Worm (Caenorhabditis elegans) whole organism, L2 larva: ENCODE data around the gene C05D11.8.

ENCODE experiments used
- C34F6.9 ChIP-seq: fragments of 150-350 bp; optimal IDR thresholded peaks from 2 replicates; lab custom pipeline; 2014; ENCODE audit warnings: missing biosample characterization, missing genetic modification characterization
- F13H6.1 ChIP-seq: sonication (generic microtip); optimal IDR thresholded peaks from 2 replicates; lab custom pipeline; 2016; ENCODE audit warnings: missing genetic modification characterization, missing compliant biosample characterization
- R02D3.7 ChIP-seq: fragments of 150-350 bp; optimal IDR thresholded peaks from 2 replicates; lab custom pipeline; 2014; ENCODE audit warnings: missing biosample characterization, missing genetic modification characterization
- Y55F3AM.14 ChIP-seq: fragments of 200-800 bp; sonication (Bioruptor generic); optimal IDR thresholded peaks from 2 replicates; lab custom pipeline; 2018; ENCODE audit warnings: mild to moderate bottlenecking, missing genetic modification characterization, missing compliant biosample characterization
- ZK546.5 ChIP-seq: sonication (generic microtip); optimal IDR thresholded peaks from 2 replicates; lab custom pipeline; 2017; ENCODE audit warnings: missing biosample characterization, missing genetic modification characterization
- alr-1 ChIP-seq: fragments of 150-350 bp; optimal IDR thresholded peaks from 2 replicates; lab custom pipeline; 2014; ENCODE audit warnings: missing biosample characterization, missing genetic modification characterization
- aly-2 ChIP-seq: fragments of 150-350 bp; optimal IDR thresholded peaks from 2 replicates; lab custom pipeline; 2014; ENCODE audit warnings: missing biosample characterization, missing genetic modification characterization
- ama-1 ChIP-seq: fragments of 150-350 bp; optimal IDR thresholded peaks from 2 replicates; lab custom pipeline; 2018; ENCODE audit warnings: inconsistent platforms
- blmp-1 ChIP-seq: sonication (generic microtip); optimal IDR thresholded peaks from 2 replicates; lab custom pipeline; 2017; ENCODE audit warnings: missing genetic modification characterization, mild to moderate bottlenecking, missing compliant biosample characterization, antibody characterized with exemption, moderate library complexity; ENCODE audit not compliant: insufficient read depth
- ceh-16 ChIP-seq: fragments of 150-350 bp; optimal IDR thresholded peaks from 2 replicates; lab custom pipeline; 2014; ENCODE audit warnings: missing biosample characterization, missing genetic modification characterization
- ceh-82 ChIP-seq: fragments of 150-350 bp; optimal IDR thresholded peaks from 2 replicates; lab custom pipeline; 2014; ENCODE audit warnings: missing biosample characterization, missing genetic modification characterization
- crh-2 ChIP-seq: sonication (generic microtip); optimal IDR thresholded peaks from 2 replicates; lab custom pipeline; 2017; ENCODE audit warnings: missing biosample characterization, missing genetic modification characterization
- dmd-4 ChIP-seq: sonication (generic microtip); optimal IDR thresholded peaks from 2 replicates; lab custom pipeline; 2017; ENCODE audit warnings: missing biosample characterization, missing genetic modification characterization
- egl-27 ChIP-seq: sonication (generic microtip); optimal IDR thresholded peaks from 3 replicates; lab custom pipeline; 2017; ENCODE audit warnings: missing biosample characterization, missing genetic modification reagents, missing genetic modification characterization
- elt-1 ChIP-seq: fragments of 150-350 bp; optimal IDR thresholded peaks from 2 replicates; lab custom pipeline; 2014; ENCODE audit warnings: missing biosample characterization, missing genetic modification characterization
- elt-3 ChIP-seq: sonication (generic microtip); optimal IDR thresholded peaks from 2 replicates; lab custom pipeline; 2017; ENCODE audit warnings: missing biosample characterization, missing genetic modification characterization
- fos-1 ChIP-seq: fragments of 150-350 bp; optimal IDR thresholded peaks from 2 replicates; lab custom pipeline; 2014; ENCODE audit warnings: missing biosample characterization, missing genetic modification characterization
- gmeb-1 ChIP-seq: fragments of 150-350 bp; optimal IDR thresholded peaks from 2 replicates; lab custom pipeline; 2014; ENCODE audit warnings: missing biosample characterization, missing genetic modification characterization
- lin-11 ChIP-seq: fragments of 150-350 bp; sonication (generic microtip); optimal IDR thresholded peaks from 2 replicates; lab custom pipeline; 2014; ENCODE audit warnings: missing biosample characterization, missing genetic modification characterization, inconsistent platforms, mixed read lengths
- lin-13 ChIP-seq: fragments of 150-350 bp; optimal IDR thresholded peaks from 2 replicates; lab custom pipeline; 2014; ENCODE audit warnings: missing biosample characterization, missing genetic modification reagents, missing genetic modification characterization
- lsy-2 ChIP-seq, 2 experiments: fragments of 150-350 bp in 1 of 2; sonication (generic microtip) in 1 of 2; optimal IDR thresholded peaks; 2 replicates each; lab custom pipeline; 2014 to 2017; ENCODE audit warnings: missing biosample characterization in 2 of 2, missing genetic modification characterization in 2 of 2
- mab-5 ChIP-seq: fragments of 150-350 bp; optimal IDR thresholded peaks from 2 replicates; lab custom pipeline; 2014; ENCODE audit warnings: missing biosample characterization, missing genetic modification characterization
- mbf-1 ChIP-seq: sonication (generic microtip); optimal IDR thresholded peaks from 2 replicates; lab custom pipeline; 2017; ENCODE audit warnings: missing biosample characterization, missing genetic modification characterization
- mdl-1 ChIP-seq, 2 experiments: fragments of 150-350 bp in 1 of 2; sonication (generic microtip) in 1 of 2; optimal IDR thresholded peaks; 2 replicates each; lab custom pipeline; 2017; ENCODE audit warnings: missing biosample characterization in 2 of 2, missing genetic modification characterization in 2 of 2
- nhr-10 ChIP-seq: sonication (generic microtip); optimal IDR thresholded peaks from 2 replicates; lab custom pipeline; 2017; ENCODE audit warnings: missing biosample characterization, missing genetic modification characterization
- nhr-11 ChIP-seq: fragments of 150-350 bp; optimal IDR thresholded peaks from 2 replicates; lab custom pipeline; 2014; ENCODE audit warnings: missing biosample characterization, missing genetic modification characterization
- nhr-12 ChIP-seq: fragments of 150-350 bp; optimal IDR thresholded peaks from 2 replicates; lab custom pipeline; 2014; ENCODE audit warnings: missing biosample characterization, missing genetic modification characterization
- nhr-129 ChIP-seq: fragments of 150-350 bp; optimal IDR thresholded peaks from 2 replicates; lab custom pipeline; 2014; ENCODE audit warnings: missing biosample characterization, missing genetic modification characterization
- nhr-21 ChIP-seq: fragments of 150-350 bp; optimal IDR thresholded peaks from 2 replicates; lab custom pipeline; 2014; ENCODE audit warnings: missing biosample characterization, missing genetic modification characterization
- nhr-23 ChIP-seq: fragments of 150-350 bp; optimal IDR thresholded peaks from 2 replicates; lab custom pipeline; 2014; ENCODE audit warnings: missing biosample characterization, missing genetic modification reagents, missing genetic modification characterization
- nhr-237 ChIP-seq: fragments of 150-350 bp; optimal IDR thresholded peaks from 2 replicates; lab custom pipeline; 2014; ENCODE audit warnings: missing biosample characterization, missing genetic modification characterization
- nhr-25 ChIP-seq: fragments of 150-350 bp; sonication (generic microtip); optimal IDR thresholded peaks from 3 replicates; lab custom pipeline; 2014; ENCODE audit warnings: missing biosample characterization, missing genetic modification characterization
- peb-1 ChIP-seq: fragments of 150-350 bp; optimal IDR thresholded peaks from 2 replicates; lab custom pipeline; 2014; ENCODE audit warnings: missing biosample characterization, missing genetic modification characterization
- skn-1 ChIP-seq: sonication (generic microtip); optimal IDR thresholded peaks from 2 replicates; lab custom pipeline; 2017; ENCODE audit warnings: missing biosample characterization, missing genetic modification characterization
- sma-3 ChIP-seq: sonication (generic microtip); optimal IDR thresholded peaks from 2 replicates; lab custom pipeline; 2016; ENCODE audit warnings: missing genetic modification reagents, missing genetic modification characterization, missing compliant biosample characterization
- sma-9 ChIP-seq, 2 experiments: fragments of 150-350 bp in 1 of 2; sonication (generic microtip) in 1 of 2; optimal IDR thresholded peaks; 2 replicates each; lab custom pipeline; 2014 to 2016; ENCODE audit warnings: missing genetic modification characterization in 2 of 2, mild to moderate bottlenecking in 1 of 2, missing biosample characterization in 1 of 2, missing compliant biosample characterization in 1 of 2, missing genetic modification reagents in 1 of 2, moderate library complexity in 1 of 2
- snpc-4 ChIP-seq: fragments of 150-350 bp; optimal IDR thresholded peaks from 2 replicates; lab custom pipeline; 2014; ENCODE audit warnings: missing biosample characterization, missing genetic modification characterization
- unc-39 ChIP-seq: fragments of 150-350 bp; optimal IDR thresholded peaks from 2 replicates; lab custom pipeline; 2014; ENCODE audit warnings: missing biosample characterization, missing genetic modification characterization
- unc-55 ChIP-seq: fragments of 150-350 bp; sonication (generic microtip); optimal IDR thresholded peaks from 3 replicates; lab custom pipeline; 2014; ENCODE audit warnings: missing biosample characterization, missing genetic modification reagents, missing genetic modification characterization
- unc-62 ChIP-seq: fragments of 150-350 bp; optimal IDR thresholded peaks from 2 replicates; lab custom pipeline; 2014; ENCODE audit warnings: missing biosample characterization, missing genetic modification reagents, missing genetic modification characterization
- ztf-1 ChIP-seq: fragments of 200-800 bp; sonication (Bioruptor generic); conservative IDR thresholded peaks from 2 replicates; pipeline ENCODE4 v1.3.6; 2022; ENCODE audit warnings: missing genetic modification characterization, missing compliant biosample characterization
- ztf-11 ChIP-seq: sonication (generic microtip); optimal IDR thresholded peaks from 2 replicates; lab custom pipeline; 2017; ENCODE audit warnings: missing biosample characterization, missing genetic modification characterization
- ztf-4 ChIP-seq: fragments of 150-350 bp; optimal IDR thresholded peaks from 2 replicates; lab custom pipeline; 2014; ENCODE audit warnings: missing biosample characterization, missing genetic modification characterization

The C05D11.8 gene

ce11 chrIII:6449854-6450253, 22.7 kb upstream of the C05D11.8 start:
- TF ChIP-seq R02D3.7 (tag; lab: Kevin White, UChicago) (no peak), unc-62 (no peak), nhr-25 (tag; lab: Kevin White, UChicago) (no peak), F13H6.1 (tag; lab: Kevin White, UChicago) (no peak), C34F6.9 (tag; lab: Kevin White, UChicago) (no peak), mab-5 (tag; lab: Kevin White, UChicago) (no peak), nhr-23 (tag; lab: Kevin White, UChicago) (no peak), lin-13 (GFP tag; lab: Kevin White, UChicago) (no peak)

- TF ChIP-seq ztf-4 (no peak), sma-9 (GFP tag; optimal IDR thresholded peaks at IDR 0.05; lab: Kevin White, UChicago) (peak; percentile 76), sma-9 (tag; optimal IDR thresholded peaks at IDR 0.05; lab: Kevin White, UChicago) (no peak), R02D3.7 (tag; lab: Kevin White, UChicago) (no peak), fos-1 (peak; percentile 71), lin-13 (GFP tag; lab: Kevin White, UChicago) (peak; percentile 22), mdl-1 (tag; optimal IDR thresholded peaks at IDR 0.05; lab: Kevin White, UChicago) (peak; percentile 49 to 65), ama-1 (lab: Kevin White, UChicago) (no peak), nhr-237 (no peak), F13H6.1 (tag; lab: Kevin White, UChicago) (peak; percentile 55), nhr-25 (tag; lab: Kevin White, UChicago) (peak; percentile 73), C34F6.9 (tag; lab: Kevin White, UChicago) (peak; percentile 43), crh-2 (tag; lab: Kevin White, UChicago) (peak; percentile 84), nhr-129 (tag; lab: Kevin White, UChicago) (peak; percentile 71), lsy-2 (tag; optimal IDR thresholded peaks at IDR 0.05; lab: Kevin White, UChicago) (peak in 1 of 2 experiments; percentile 67), gmeb-1 (tag; lab: Kevin White, UChicago) (peak; percentile 41), nhr-21 (tag; lab: Kevin White, UChicago) (peak; percentile 76), blmp-1 (tag; lab: Kevin White, UChicago) (peak; percentile 48), sma-3 (GFP tag; lab: Kevin White, UChicago) (peak; percentile 75), unc-62 (peak; percentile 3)
- TF ChIP-seq, all 48 proteins: peak for 15
These were observed 20.4 kb upstream of the C05D11.8 start for ce11 chrIII:6447521-6447920.

- TF ChIP-seq nhr-21 (tag; lab: Kevin White, UChicago) (no peak), aly-2 (no peak), R02D3.7 (tag; lab: Kevin White, UChicago) (no peak), unc-62 (no peak), ztf-11 (tag; lab: Kevin White, UChicago) (no peak), skn-1 (tag; lab: Kevin White, UChicago) (no peak)
These were observed 19.7 kb upstream of the C05D11.8 start, which contains the start of gene let-721 for ce11 chrIII:6446807-6447206. Gene let-721 (minus strand): TSS chrIII:6446907.

- no peak for TF ChIP-seq aly-2
- peak in 1 of 2 experiments; percentile 84 for TF ChIP-seq lsy-2 (tag; optimal IDR thresholded peaks at IDR 0.05; lab: Kevin White, UChicago)
- TF ChIP-seq crh-2 (tag; lab: Kevin White, UChicago): peak; percentile 65
- no peak for TF ChIP-seq mbf-1 (tag; lab: Kevin White, UChicago)
- TF ChIP-seq C34F6.9 (tag; lab: Kevin White, UChicago): peak; percentile 68
- TF ChIP-seq ama-1 (lab: Kevin White, UChicago): no peak
- TF ChIP-seq skn-1 (tag; lab: Kevin White, UChicago): no peak
- no peak for TF ChIP-seq ztf-1 (GFP tag; lab: Robert Waterston, UW)
- TF ChIP-seq ceh-82 (tag; lab: Kevin White, UChicago): no peak
- TF ChIP-seq mdl-1 (tag; optimal IDR thresholded peaks at IDR 0.05; lab: Kevin White, UChicago): no peak
- peak; percentile 59 for TF ChIP-seq sma-9 (GFP tag; optimal IDR thresholded peaks at IDR 0.05; lab: Kevin White, UChicago)
- TF ChIP-seq sma-9 (tag; optimal IDR thresholded peaks at IDR 0.05; lab: Kevin White, UChicago): no peak
- TF ChIP-seq nhr-129 (tag; lab: Kevin White, UChicago): peak; percentile 59
- TF ChIP-seq alr-1: no peak
- peak; percentile 56 for TF ChIP-seq F13H6.1 (tag; lab: Kevin White, UChicago)
- TF ChIP-seq ceh-16: no peak
- peak; percentile 51 for TF ChIP-seq unc-55 (GFP tag; lab: Kevin White, UChicago)
- TF ChIP-seq nhr-23 (tag; lab: Kevin White, UChicago): no peak
- TF ChIP-seq peb-1: no peak
- TF ChIP-seq snpc-4 (tag; lab: Kevin White, UChicago): no peak
- TF ChIP-seq egl-27 (tag; lab: Kevin White, UChicago): no peak
- TF ChIP-seq nhr-21 (tag; lab: Kevin White, UChicago): peak; percentile 0
- TF ChIP-seq nhr-11 (tag; lab: Kevin White, UChicago): no peak
- no peak for TF ChIP-seq ztf-11 (tag; lab: Kevin White, UChicago)
- TF ChIP-seq mab-5 (tag; lab: Kevin White, UChicago): no peak
- no peak for TF ChIP-seq Y55F3AM.14 (GFP tag; lab: Kevin White, UChicago)
- TF ChIP-seq elt-3 (tag; lab: Kevin White, UChicago): no peak
- TF ChIP-seq ZK546.5 (tag; lab: Kevin White, UChicago): no peak
- peak; percentile 7 for TF ChIP-seq nhr-25 (tag; lab: Kevin White, UChicago)
- TF ChIP-seq dmd-4 (tag; lab: Kevin White, UChicago): no peak
- no peak for TF ChIP-seq gmeb-1 (tag; lab: Kevin White, UChicago)
- TF ChIP-seq nhr-237: no peak
- no peak for TF ChIP-seq nhr-12 (tag; lab: Kevin White, UChicago)
- no peak for TF ChIP-seq unc-39
- no peak for TF ChIP-seq nhr-10 (tag; lab: Kevin White, UChicago)
- TF ChIP-seq lin-11 (tag; lab: Kevin White, UChicago): no peak
- no peak for TF ChIP-seq unc-62
- peak; percentile 47 for TF ChIP-seq sma-3 (GFP tag; lab: Kevin White, UChicago)
- no peak for TF ChIP-seq elt-1
These were observed 17.2 kb upstream of the C05D11.8 start, which contains the start of gene C05D11.13 for ce11 chrIII:6444335-6444734. Gene C05D11.13 (minus strand): TSS chrIII:6444586.
